Fruit fly (Drosophila melanogaster) whole organism, adult: ENCODE data around the gene Tdrd3.

ENCODE experiments used
- CG11617 ChIP-seq: fragments of 200-800 bp; sonication (Bioruptor generic); optimal IDR thresholded peaks from 2 replicates; lab custom pipeline; 2017; ENCODE audit warnings: mild to moderate bottlenecking, missing biosample characterization, missing genetic modification reagents, missing genetic modification characterization
- CG14711 ChIP-seq: fragments of 200-800 bp; sonication (Bioruptor generic); optimal IDR thresholded peaks from 2 replicates; lab custom pipeline; 2018; ENCODE audit warnings: missing biosample characterization, mild to moderate bottlenecking, missing genetic modification characterization, moderate library complexity
- CG1620 ChIP-seq: fragments of 200-800 bp; sonication (Bioruptor generic); optimal IDR thresholded peaks from 2 replicates; lab custom pipeline; 2016; ENCODE audit warnings: missing biosample characterization, missing genetic modification characterization
- CG33017 ChIP-seq: fragments of 200-800 bp; sonication (Bioruptor generic); optimal IDR thresholded peaks from 2 replicates; lab custom pipeline; 2018; ENCODE audit warnings: missing biosample characterization, mild to moderate bottlenecking, missing genetic modification characterization, moderate library complexity
- CG7101 ChIP-seq: fragments of 200-800 bp; sonication (Bioruptor generic); optimal IDR thresholded peaks from 2 replicates; lab custom pipeline; 2018; ENCODE audit warnings: missing biosample characterization, mild to moderate bottlenecking, missing genetic modification characterization, moderate library complexity
- Clk ChIP-seq: fragments of 200-800 bp; sonication (Bioruptor generic); optimal IDR thresholded peaks from 2 replicates; lab custom pipeline; 2017; ENCODE audit warnings: missing biosample characterization, missing genetic modification characterization
- Crg-1 ChIP-seq: fragments of 200-800 bp; sonication (Bioruptor generic); optimal IDR thresholded peaks from 2 replicates; lab custom pipeline; 2016; ENCODE audit warnings: missing biosample characterization, missing genetic modification characterization
- Mnt ChIP-seq: fragments of 200-800 bp; sonication (Bioruptor generic); optimal IDR thresholded peaks from 2 replicates; lab custom pipeline; 2016; ENCODE audit warnings: missing biosample characterization, mild to moderate bottlenecking, missing genetic modification characterization
- cic ChIP-seq: fragments of 200-800 bp; sonication (Bioruptor generic); optimal IDR thresholded peaks from 2 replicates; lab custom pipeline; 2017; ENCODE audit warnings: missing biosample characterization, mild to moderate bottlenecking, missing genetic modification characterization, moderate library complexity
- kay ChIP-seq: fragments of 200-800 bp; sonication (Bioruptor generic); peaks from one replicate; lab custom pipeline; 2016; ENCODE audit warnings: missing biosample characterization, missing genetic modification characterization, borderline replicate concordance
- ovo ChIP-seq: fragments of 200-800 bp; sonication (Bioruptor generic); optimal IDR thresholded peaks from 2 replicates; lab custom pipeline; 2016; ENCODE audit warnings: missing biosample characterization, missing genetic modification characterization
- tj ChIP-seq: fragments of 200-800 bp; sonication (Bioruptor generic); optimal IDR thresholded peaks from 3 replicates; lab custom pipeline; 2017; ENCODE audit warnings: missing biosample characterization, mild to moderate bottlenecking, missing genetic modification characterization, moderate library complexity

- TF ChIP-seq Crg-1 (GFP tag; lab: Kevin White, UChicago): peak; percentile 80
- TF ChIP-seq CG1620 (GFP tag; lab: Kevin White, UChicago): peak; percentile 54
- peak; percentile 72 for TF ChIP-seq cic (GFP tag; lab: Kevin White, UChicago)
- TF ChIP-seq Mnt (GFP tag; lab: Kevin White, UChicago): peak; percentile 38
- TF ChIP-seq CG33017 (tag; lab: Kevin White, UChicago): no peak
- TF ChIP-seq tj (GFP tag; lab: Kevin White, UChicago): no peak
- no peak for TF ChIP-seq Clk (GFP tag; lab: Kevin White, UChicago)
- TF ChIP-seq kay: no peak
- TF ChIP-seq CG7101 (tag; lab: Kevin White, UChicago): peak; percentile 7
- TF ChIP-seq CG14711 (tag; lab: Kevin White, UChicago): peak; percentile 16
- TF ChIP-seq ovo (GFP tag; lab: Kevin White, UChicago): peak; percentile 38
- peak; percentile 32 for TF ChIP-seq CG11617 (GFP tag; lab: Kevin White, UChicago)
These were observed 24.5 kb upstream of the Tdrd3 start, which contains the start of the genes Tsen34 and Mgat4a for dm6 chr3L:14761837-14762785.
